Fruit fly (Drosophila melanogaster) whole organism, embryonic: Measurements from ENCODE around the gene Atg14.

Experiments used
- B-H1 ChIP-seq: fragments of 200-800 bp; sonication (Bioruptor generic); IDR thresholded peaks from 3 replicates; pipeline ENCODE4 v1.3.6; 2022; ENCODE audit warnings: missing biosample characterization, missing genetic modification characterization
- Bdp1 ChIP-seq: fragments of 200-800 bp; sonication (Bioruptor generic); optimal IDR thresholded peaks from 3 replicates; lab custom pipeline; 2016; ENCODE audit warnings: missing biosample characterization, missing genetic modification characterization
- Bgb ChIP-seq: fragments of 200-800 bp; sonication (Bioruptor generic); IDR thresholded peaks from 2 replicates; pipeline ENCODE4 v1.3.6; 2022; ENCODE audit warnings: missing biosample characterization, missing genetic modification characterization; ENCODE audit not compliant: partially characterized antibody
- Bteb2 ChIP-seq: fragments of 200-800 bp; sonication (Bioruptor generic); optimal IDR thresholded peaks from 2 replicates; lab custom pipeline; 2016; ENCODE audit warnings: missing biosample characterization, missing genetic modification characterization
- CG11696 ChIP-seq: fragments of 200-800 bp; sonication (Bioruptor generic); IDR thresholded peaks from 2 replicates; pipeline ENCODE4 v1.3.6; 2022; ENCODE audit warnings: missing biosample characterization, missing genetic modification characterization
- CG12071 ChIP-seq: fragments of 200-800 bp; sonication (Bioruptor generic); optimal IDR thresholded peaks from 3 replicates; lab custom pipeline; 2018; ENCODE audit warnings: missing biosample characterization, mild to moderate bottlenecking, missing genetic modification characterization
- CG13296 ChIP-seq: fragments of 200-800 bp; sonication (Bioruptor generic); optimal IDR thresholded peaks from 3 replicates; lab custom pipeline; 2018; ENCODE audit warnings: missing biosample characterization, mild to moderate bottlenecking, missing genetic modification characterization
- CG13894 ChIP-seq: fragments of 200-800 bp; sonication (Bioruptor generic); optimal IDR thresholded peaks from 3 replicates; lab custom pipeline; 2018; ENCODE audit warnings: missing biosample characterization, mild to moderate bottlenecking, missing genetic modification characterization, moderate library complexity
- CG14965 ChIP-seq: fragments of 200-800 bp; sonication (Bioruptor generic); optimal IDR thresholded peaks from 2 replicates; lab custom pipeline; 2016; ENCODE audit warnings: missing biosample characterization, missing genetic modification characterization, borderline replicate concordance
- CG16863 ChIP-seq: fragments of 200-800 bp; sonication (Bioruptor generic); optimal IDR thresholded peaks from 3 replicates; lab custom pipeline; 2016; ENCODE audit warnings: missing biosample characterization, missing genetic modification characterization
- CG17361 ChIP-seq: fragments of 200-800 bp; sonication (Bioruptor generic); IDR thresholded peaks from 3 replicates; pipeline ENCODE4 v1.3.6; 2022; ENCODE audit warnings: missing biosample characterization, missing genetic modification characterization
- CG17912 ChIP-seq: fragments of 200-800 bp; sonication (Bioruptor generic); optimal IDR thresholded peaks from 2 replicates; lab custom pipeline; 2018; ENCODE audit warnings: missing biosample characterization, mild to moderate bottlenecking, missing genetic modification characterization
- CG2129 ChIP-seq: fragments of 200-800 bp; sonication (Bioruptor generic); IDR thresholded peaks from 2 replicates; pipeline ENCODE4 v1.3.6; 2022; ENCODE audit warnings: missing biosample characterization, missing genetic modification characterization; ENCODE audit not compliant: partially characterized antibody
- CG2712 ChIP-seq: fragments of 200-800 bp; optimal IDR thresholded peaks from 3 replicates; lab custom pipeline; 2019; ENCODE audit warnings: missing biosample characterization, mild to moderate bottlenecking, missing genetic modification characterization, moderate library complexity
- CG33213 ChIP-seq: fragments of 200-800 bp; sonication (Bioruptor generic); optimal IDR thresholded peaks from 3 replicates; lab custom pipeline; 2016; ENCODE audit warnings: missing biosample characterization, missing genetic modification characterization
- CG3847 ChIP-seq: fragments of 200-800 bp; sonication (Bioruptor generic); IDR thresholded peaks from 2 replicates; pipeline ENCODE4 v1.3.6; 2022; ENCODE audit warnings: missing biosample characterization, missing genetic modification characterization
- CG4282 ChIP-seq: fragments of 200-800 bp; sonication (Bioruptor generic); optimal IDR thresholded peaks from 2 replicates; lab custom pipeline; 2016; ENCODE audit warnings: missing biosample characterization, missing genetic modification characterization
- CG6791 ChIP-seq: fragments of 200-800 bp; sonication (Bioruptor generic); IDR thresholded peaks from 3 replicates; pipeline ENCODE4 v1.3.6; 2022; ENCODE audit warnings: missing biosample characterization, missing genetic modification characterization; ENCODE audit not compliant: partially characterized antibody
- CG7786 ChIP-seq: fragments of 200-800 bp; sonication (Bioruptor generic); optimal IDR thresholded peaks from 2 replicates; lab custom pipeline; 2016; ENCODE audit warnings: missing biosample characterization, missing genetic modification characterization
- CG8924 ChIP-seq: fragments of 200-800 bp; optimal IDR thresholded peaks from 3 replicates; lab custom pipeline; 2019; ENCODE audit warnings: missing biosample characterization, mild to moderate bottlenecking, missing genetic modification characterization, moderate library complexity
- CG9609 ChIP-seq: fragments of 200-800 bp; sonication (Bioruptor generic); optimal IDR thresholded peaks from 3 replicates; lab custom pipeline; 2016; ENCODE audit warnings: missing biosample characterization, missing genetic modification characterization
- CkIIα-i1 ChIP-seq: fragments of 200-800 bp; sonication (Bioruptor generic); IDR thresholded peaks from 2 replicates; pipeline ENCODE4 v1.3.6; 2022; ENCODE audit warnings: missing biosample characterization, missing genetic modification characterization
- Dad ChIP-seq: fragments of 200-800 bp; sonication (Bioruptor generic); optimal IDR thresholded peaks from 3 replicates; lab custom pipeline; 2016; ENCODE audit warnings: missing biosample characterization, missing genetic modification characterization
- Dll ChIP-seq: fragments of 200-800 bp; sonication (Bioruptor generic); IDR thresholded peaks from 4 replicates; pipeline ENCODE4 v1.3.6; 2022; ENCODE audit warnings: missing biosample characterization, missing genetic modification characterization; ENCODE audit not compliant: partially characterized antibody
- Doc3 ChIP-seq: fragments of 200-800 bp; sonication (Bioruptor generic); IDR thresholded peaks from 3 replicates; pipeline ENCODE4 v1.3.6; 2022; ENCODE audit warnings: missing biosample characterization, missing genetic modification characterization; ENCODE audit not compliant: partially characterized antibody
- H2.0 ChIP-seq: fragments of 200-800 bp; sonication (Bioruptor generic); IDR thresholded peaks from 2 replicates; pipeline ENCODE4 v1.3.6; 2022; ENCODE audit warnings: missing biosample characterization, missing genetic modification characterization
- Lpt ChIP-seq: fragments of >200 bp; optimal IDR thresholded peaks from 2 replicates; lab custom pipeline; 2018; ENCODE audit warnings: missing biosample characterization, missing genetic modification characterization
- NC2α ChIP-seq: fragments of 200-800 bp; sonication (Bioruptor generic); optimal IDR thresholded peaks from 2 replicates; lab custom pipeline; 2016; ENCODE audit warnings: missing biosample characterization, missing genetic modification characterization
- Six4 ChIP-seq: fragments of 200-800 bp; sonication (Bioruptor generic); optimal IDR thresholded peaks from 2 replicates; lab custom pipeline; 2016; ENCODE audit warnings: missing biosample characterization, missing genetic modification characterization
- ab ChIP-seq: fragments of 200-800 bp; sonication (Bioruptor generic); optimal IDR thresholded peaks from 2 replicates; lab custom pipeline; 2016; ENCODE audit warnings: missing biosample characterization, missing genetic modification characterization
- al ChIP-seq: fragments of 200-800 bp; sonication (Bioruptor generic); IDR thresholded peaks from 2 replicates; pipeline ENCODE4 v1.3.6; 2022; ENCODE audit warnings: missing biosample characterization, missing genetic modification characterization
- ase ChIP-seq: fragments of 200-800 bp; sonication (Bioruptor generic); IDR thresholded peaks from 3 replicates; pipeline ENCODE4 v1.3.6; 2022; ENCODE audit warnings: missing biosample characterization, missing genetic modification characterization
- cato ChIP-seq: fragments of 200-800 bp; sonication (Bioruptor generic); optimal IDR thresholded peaks from 2 replicates; lab custom pipeline; 2016; ENCODE audit warnings: missing biosample characterization, missing genetic modification characterization, borderline replicate concordance
- chinmo ChIP-seq: fragments of 200-800 bp; sonication (Bioruptor generic); IDR thresholded peaks from 4 replicates; pipeline ENCODE4 v1.3.6; 2022; ENCODE audit warnings: missing biosample characterization, missing genetic modification characterization; ENCODE audit not compliant: partially characterized antibody
- chm ChIP-seq: fragments of 200-800 bp; sonication (Bioruptor generic); IDR thresholded peaks from 2 replicates; pipeline ENCODE4 v1.3.6; 2022; ENCODE audit warnings: missing biosample characterization, missing genetic modification characterization
- dan ChIP-seq: fragments of 200-800 bp; sonication (Bioruptor generic); IDR thresholded peaks from 2 replicates; pipeline ENCODE4 v1.3.6; 2022; ENCODE audit warnings: missing biosample characterization, missing genetic modification characterization
- ewg ChIP-seq: fragments of 200-800 bp; sonication (Bioruptor generic); optimal IDR thresholded peaks from 3 replicates; lab custom pipeline; 2017; ENCODE audit warnings: mild to moderate bottlenecking, missing biosample characterization, missing genetic modification reagents, missing genetic modification characterization
- exex ChIP-seq: fragments of 200-800 bp; sonication (Bioruptor generic); optimal IDR thresholded peaks from 4 replicates; lab custom pipeline; 2018; ENCODE audit warnings: missing biosample characterization, mild to moderate bottlenecking, missing genetic modification characterization, moderate library complexity
- fd102C ChIP-seq: fragments of 200-800 bp; sonication (Bioruptor generic); optimal IDR thresholded peaks from 2 replicates; lab custom pipeline; 2018; ENCODE audit warnings: missing biosample characterization, mild to moderate bottlenecking, missing genetic modification characterization, moderate library complexity
- fd64A ChIP-seq: fragments of 200-800 bp; sonication (Bioruptor generic); optimal IDR thresholded peaks from 3 replicates; lab custom pipeline; 2018; ENCODE audit warnings: missing biosample characterization, mild to moderate bottlenecking, missing genetic modification characterization
- fd96Cb ChIP-seq: fragments of 200-800 bp; sonication (Bioruptor generic); optimal IDR thresholded peaks from 2 replicates; lab custom pipeline; 2018; ENCODE audit warnings: missing biosample characterization, mild to moderate bottlenecking, missing genetic modification characterization, moderate library complexity
- grau ChIP-seq: fragments of 200-800 bp; optimal IDR thresholded peaks from 3 replicates; lab custom pipeline; 2019; ENCODE audit warnings: missing biosample characterization, mild to moderate bottlenecking, missing genetic modification characterization, moderate library complexity
- gro ChIP-seq: fragments of 200-800 bp; sonication (Bioruptor generic); optimal IDR thresholded peaks from 2 replicates; lab custom pipeline; 2016; ENCODE audit warnings: missing biosample characterization, missing genetic modification characterization
- pb ChIP-seq: fragments of 200-800 bp; sonication (Bioruptor generic); optimal IDR thresholded peaks from 3 replicates; lab custom pipeline; 2016; ENCODE audit warnings: missing biosample characterization, missing genetic modification characterization
- peb ChIP-seq: fragments of 200-800 bp; sonication (Bioruptor generic); IDR thresholded peaks from 2 replicates; pipeline ENCODE4 v1.3.6; 2022; ENCODE audit warnings: missing biosample characterization, missing genetic modification characterization
- ranshi ChIP-seq: fragments of 200-800 bp; sonication (Bioruptor generic); IDR thresholded peaks from 2 replicates; pipeline ENCODE4 v1.3.6; 2022; ENCODE audit warnings: missing biosample characterization, missing genetic modification characterization
- shn ChIP-seq: fragments of 200-800 bp; sonication (Bioruptor generic); optimal IDR thresholded peaks from 3 replicates; lab custom pipeline; 2016; ENCODE audit warnings: missing biosample characterization, missing genetic modification characterization
- trem ChIP-seq: fragments of 200-800 bp; optimal IDR thresholded peaks from 3 replicates; lab custom pipeline; 2019; ENCODE audit warnings: missing biosample characterization, mild to moderate bottlenecking, missing genetic modification characterization, moderate library complexity

The Atg14 gene

DNA sequence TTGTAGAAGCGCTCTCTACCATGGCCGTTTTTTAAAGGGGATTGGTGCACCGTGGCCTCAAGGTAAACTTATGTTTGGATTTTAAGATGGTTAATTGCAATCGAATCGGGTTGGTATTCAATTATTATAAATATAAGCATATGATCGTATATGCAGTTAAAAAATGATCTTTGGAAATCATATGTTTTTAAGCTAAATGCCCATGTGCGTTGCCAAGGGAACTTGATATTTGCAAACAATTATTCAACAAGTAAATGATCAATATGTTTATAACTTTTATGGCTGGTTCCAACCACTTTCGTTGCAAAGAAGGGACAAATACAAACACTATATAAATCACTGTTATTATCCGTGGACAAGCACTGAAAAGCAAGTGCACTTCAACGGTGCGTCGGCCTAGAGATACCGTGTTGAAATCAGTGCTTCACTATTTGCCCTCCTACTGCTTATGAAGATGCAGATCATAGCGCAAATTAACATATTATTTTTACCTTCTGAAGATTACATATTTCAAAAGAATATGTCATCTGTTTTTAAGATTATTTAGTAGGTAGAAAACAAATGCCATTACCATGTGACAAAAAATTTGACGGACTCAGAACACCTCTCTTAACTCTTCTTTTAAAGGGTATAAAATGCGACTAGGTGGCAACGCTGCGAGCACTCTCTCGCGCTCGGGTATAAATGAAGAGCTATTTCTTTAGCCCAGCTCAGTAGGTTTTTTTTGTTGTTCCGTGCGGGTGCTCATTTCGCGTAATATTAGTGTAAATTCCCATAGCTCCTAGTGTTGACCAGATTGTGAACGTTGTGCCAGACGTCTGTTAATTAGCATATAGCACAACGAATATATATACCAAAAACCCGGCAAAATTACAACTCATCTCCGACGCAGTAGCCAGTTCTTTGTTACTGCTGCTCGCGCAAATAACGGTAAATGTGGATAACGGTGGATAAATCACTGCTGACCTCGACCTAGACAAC is 41.5 kb downstream of the Atg14 start, which contains the start of gene rdog (continued):
- TF ChIP-seq CkIIα-i1 (GFP tag; lab: Robert Waterston, UW) (no peak), gro (GFP tag; lab: Kevin White, UChicago) (peak; percentile 90), CG13894 (tag; lab: Kevin White, UChicago) (peak; percentile 89), pb (GFP tag; lab: Kevin White, UChicago) (peak; percentile 28), ase (GFP tag; lab: Robert Waterston, UW) (no peak), Bdp1 (peak; percentile 71), CG9609 (GFP tag; lab: Kevin White, UChicago) (peak; percentile 75), Doc3 (GFP tag; lab: Robert Waterston, UW) (no peak), CG33213 (GFP tag; lab: Kevin White, UChicago) (peak; percentile 72), CG2129 (no peak), fd96Cb (peak; percentile 73), CG7786 (GFP tag; lab: Kevin White, UChicago) (peak; percentile 80), Dll (GFP tag; lab: Robert Waterston, UW) (no peak), trem (peak; percentile 84), exex (no peak), CG8924 (tag; lab: Kevin White, UChicago) (peak; percentile 79), al (peak; percentile 27; the same call in 1 of the 2 replicates), chm (GFP tag; lab: Robert Waterston, UW) (0 out of 2 replicates have a peak, but pooled peaks have one; percentile 36), Bteb2 (peak; percentile 65), Bgb (peak; percentile 12; the same call in 1 of the 2 replicates), fd102C (GFP tag; lab: Kevin White, UChicago) (peak; percentile 20), CG12071 (GFP tag; lab: Kevin White, UChicago) (peak; percentile 30), ranshi (GFP tag; lab: Robert Waterston, UW) (0 out of 2 replicates have a peak, but pooled peaks have one; percentile 47), CG6791 (GFP tag; lab: Robert Waterston, UW) (peak; percentile 46; the same call in 1 of the 3 replicates), CG16863 (GFP tag; lab: Kevin White, UChicago) (peak; percentile 83), ab (GFP tag; lab: Kevin White, UChicago) (peak; percentile 67), cato (peak; percentile 54), CG11696 (no peak), shn (peak; percentile 81), CG14965 (GFP tag; lab: Kevin White, UChicago) (no peak), dan (GFP tag; lab: Robert Waterston, UW) (no peak), Lpt (GFP tag; lab: Kevin White, UChicago) (no peak), Six4 (GFP tag; lab: Kevin White, UChicago) (peak; percentile 75), Dad (GFP tag; lab: Kevin White, UChicago) (peak; percentile 41), ewg (peak; percentile 37), CG4282 (peak; percentile 61), H2.0 (GFP tag; lab: Robert Waterston, UW) (peak; percentile 36; the same call in 1 of the 2 replicates), chinmo (GFP tag; lab: Robert Waterston, UW) (0 out of 4 replicates have a peak, but pooled peaks have one; percentile 50), fd64A (GFP tag; lab: Kevin White, UChicago) (no peak), CG3847 (GFP tag; lab: Robert Waterston, UW) (peak; percentile 57), CG17912 (GFP tag; lab: Kevin White, UChicago) (no peak), peb (no peak), NC2α (GFP tag; lab: Kevin White, UChicago) (peak; percentile 58), grau (tag; lab: Kevin White, UChicago) (peak; percentile 83), B-H1 (GFP tag; lab: Robert Waterston, UW) (peak; percentile 17; the same call in 1 of the 3 replicates), CG2712 (tag; lab: Kevin White, UChicago) (no peak), CG17361 (GFP tag; lab: Robert Waterston, UW) (peak; percentile 88), CG13296 (GFP tag; lab: Kevin White, UChicago) (peak; percentile 76)
